Fruit fly (Drosophila melanogaster): Measurements from ENCODE around the gene Lint-1.

dm6 chrX:11147553-11148067, 1.5 kb upstream of the Lint-1 start:
- TF ChIP-seq CG11504 (tag; optimal IDR thresholded peaks at IDR 0.05) (no peak), Opbp (GFP tag; IDR thresholded peaks at IDR 0.05; ENCODE audit: partially characterized antibody) (no peak), CG34376 (GFP tag; optimal IDR thresholded peaks at IDR 0.05) (no peak)

Data from whole organism, embryonic.